Worm (Caenorhabditis elegans): Measurements from ENCODE around the gene npr-24.

DNA sequence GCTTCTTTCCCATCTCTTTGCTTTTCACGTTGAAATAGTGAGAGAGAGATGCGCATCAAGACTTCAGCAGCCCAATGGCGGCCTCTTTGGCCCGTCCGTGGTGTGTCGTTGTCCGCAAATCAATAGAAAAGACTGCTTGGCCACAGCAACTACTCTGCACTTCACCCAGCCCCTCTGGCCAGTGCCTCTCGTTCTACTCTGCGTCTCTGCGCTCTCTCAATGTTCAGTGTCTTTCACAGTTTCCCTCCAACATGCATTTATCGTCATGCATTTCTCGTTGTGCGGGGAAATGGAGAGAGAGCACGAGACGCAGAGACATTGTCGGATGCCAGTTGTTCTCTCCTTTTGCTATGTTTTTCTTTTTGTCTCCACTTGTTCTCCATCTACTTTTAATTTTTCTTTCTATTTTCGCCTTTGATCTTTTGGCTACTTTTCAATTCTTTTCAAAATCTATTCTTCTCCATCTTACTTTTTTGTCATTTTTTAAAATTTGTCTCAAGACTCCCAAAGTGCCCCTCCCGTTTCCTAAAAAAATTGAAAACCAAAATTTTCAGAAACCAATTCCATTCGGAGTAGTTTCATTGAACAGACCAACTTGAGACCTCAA, 27.0 kb upstream of the npr-24 start, which contains the start of gene nhr-1:
- TF ChIP-seq aha-1 (tag), result peak; percentile 81
- no peak for TF ChIP-seq egl-27 (tag; optimal IDR thresholded peaks at IDR 0.05)
- TF ChIP-seq Y5F2A.4 (GFP tag; optimal IDR thresholded peaks at IDR 0.05), result no peak
- 0 out of 2 replicates have a peak, but pooled peaks have one; percentile 35 for TF ChIP-seq daf-19 (GFP tag; conservative IDR thresholded peaks at IDR 0.05)
- TF ChIP-seq F10B5.3 (tag; optimal IDR thresholded peaks at IDR 0.05), result peak; percentile 40
- TF ChIP-seq pha-4 (GFP tag; IDR thresholded peaks at IDR 0.05), result peak; percentile 16; the same call in 1 of the 2 replicates
- TF ChIP-seq pha-4 (tag; optimal IDR thresholded peaks at IDR 0.05), result peak; percentile 47
- no peak for TF ChIP-seq R02D3.7 (tag; optimal IDR thresholded peaks at IDR 0.05)
- TF ChIP-seq ama-1 (optimal IDR thresholded peaks at IDR 0.05), result no peak

Measured in whole organism, L4 larva.